Worm (Caenorhabditis elegans) whole organism, L4 larva: Measurements from ENCODE around the gene ZC155.2.

ENCODE experiments used
- D1046.2 ChIP-seq: fragments of 200-800 bp; sonication (Bioruptor generic); IDR thresholded peaks from 2 replicates; pipeline ENCODE4 v1.3.6; 2022; ENCODE audit warnings: missing genetic modification characterization, missing compliant biosample characterization
- F26F4.8 ChIP-seq: fragments of 200-800 bp; sonication (Bioruptor generic); conservative IDR thresholded peaks from 2 replicates; pipeline ENCODE4 v1.3.6; 2022; ENCODE audit warnings: missing genetic modification characterization, missing compliant biosample characterization
- F37D6.2 ChIP-seq: sonication (generic microtip); optimal IDR thresholded peaks from 2 replicates; lab custom pipeline; 2016; ENCODE audit warnings: mild to moderate bottlenecking, missing genetic modification characterization, missing compliant biosample characterization
- F44E2.7 ChIP-seq: fragments of 200-800 bp; sonication (Bioruptor generic); IDR thresholded peaks from 2 replicates; pipeline ENCODE4 v2.1.2; 2022; ENCODE audit warnings: missing genetic modification characterization, missing compliant biosample characterization
- F49E8.2 ChIP-seq: sonication (generic microtip); optimal IDR thresholded peaks from 2 replicates; lab custom pipeline; 2016; ENCODE audit warnings: missing compliant biosample characterization, mild to moderate bottlenecking, missing genetic modification characterization, borderline replicate concordance
- Y5F2A.4 ChIP-seq: fragments of 200-800 bp; sonication (Bioruptor generic); optimal IDR thresholded peaks from 2 replicates; lab custom pipeline; 2018; ENCODE audit warnings: mild to moderate bottlenecking, missing genetic modification characterization, missing compliant biosample characterization
- ZK337.2 ChIP-seq: fragments of 200-800 bp; sonication (Bioruptor generic); IDR thresholded peaks from 2 replicates; pipeline ENCODE4 v1.3.6; 2022; ENCODE audit warnings: missing genetic modification reagents, missing genetic modification characterization, missing compliant biosample characterization
- ZK546.5 ChIP-seq, 2 experiments: sonication (generic microtip); optimal IDR thresholded peaks; 2 replicates each; lab custom pipeline; 2017; ENCODE audit warnings: missing biosample characterization in 2 of 2, missing genetic modification characterization in 2 of 2
- aha-1 ChIP-seq: fragments of 150-350 bp; peaks from one replicate; lab custom pipeline; 2014; ENCODE audit warnings: missing biosample characterization, missing genetic modification characterization
- aly-2 ChIP-seq: sonication (generic microtip); optimal IDR thresholded peaks from 2 replicates; lab custom pipeline; 2018; ENCODE audit warnings: missing biosample characterization, missing genetic modification characterization
- ama-1 ChIP-seq: fragments of 150-350 bp; optimal IDR thresholded peaks from 2 replicates; lab custom pipeline; 2014; ENCODE audit warnings: inconsistent platforms, mixed read lengths
- arid-1 ChIP-seq: fragments of 200-800 bp; sonication (Bioruptor generic); conservative IDR thresholded peaks from 2 replicates; pipeline ENCODE4 v1.3.6; 2022; ENCODE audit warnings: missing genetic modification reagents, missing genetic modification characterization, missing compliant biosample characterization
- ceh-20 ChIP-seq: fragments of 200-800 bp; sonication (Bioruptor generic); IDR thresholded peaks from 2 replicates; pipeline ENCODE4 v1.3.6; 2022; ENCODE audit warnings: missing genetic modification reagents, missing genetic modification characterization, missing compliant biosample characterization
- ceh-28 ChIP-seq: fragments of 150-350 bp; optimal IDR thresholded peaks from 2 replicates; lab custom pipeline; 2014; ENCODE audit warnings: missing biosample characterization, missing genetic modification reagents, missing genetic modification characterization
- ceh-44 ChIP-seq: fragments of 200-800 bp; sonication (Bioruptor generic); IDR thresholded peaks from 2 replicates; pipeline ENCODE4 v1.3.6; 2022; ENCODE audit warnings: missing genetic modification reagents, missing genetic modification characterization, missing compliant biosample characterization
- ceh-62 ChIP-seq: sonication (generic microtip); optimal IDR thresholded peaks from 2 replicates; lab custom pipeline; 2017; ENCODE audit warnings: missing biosample characterization, missing genetic modification characterization
- daf-8 ChIP-seq: fragments of 200-800 bp; sonication (Bioruptor generic); IDR thresholded peaks from 2 replicates; pipeline ENCODE4 v1.3.6; 2022; ENCODE audit warnings: missing genetic modification characterization, missing compliant biosample characterization
- dmd-9 ChIP-seq: fragments of 200-800 bp; sonication (Bioruptor generic); IDR thresholded peaks from 2 replicates; pipeline ENCODE4 v1.3.6; 2022; ENCODE audit warnings: missing genetic modification reagents, missing genetic modification characterization, missing compliant biosample characterization
- dve-1 ChIP-seq: sonication (generic microtip); optimal IDR thresholded peaks from 2 replicates; lab custom pipeline; 2017; ENCODE audit warnings: antibody characterized with exemption, mild to moderate bottlenecking, missing genetic modification characterization, missing compliant biosample characterization; ENCODE audit not compliant: insufficient read depth
- egl-27 ChIP-seq: sonication (generic microtip); optimal IDR thresholded peaks from 3 replicates; lab custom pipeline; 2017; ENCODE audit warnings: missing biosample characterization, missing genetic modification reagents, missing genetic modification characterization
- egl-43 ChIP-seq: fragments of 200-800 bp; sonication (Bioruptor generic); IDR thresholded peaks from 2 replicates; pipeline ENCODE4 v1.3.6; 2022; ENCODE audit warnings: missing genetic modification reagents, missing genetic modification characterization, missing compliant biosample characterization
- fos-1 ChIP-seq: fragments of 150-350 bp; optimal IDR thresholded peaks from 2 replicates; lab custom pipeline; 2014; ENCODE audit warnings: missing biosample characterization, missing genetic modification characterization
- hif-1 ChIP-seq, 2 experiments: sonication (generic microtip); optimal IDR thresholded peaks; 2 replicates each; lab custom pipeline; 2016 to 2017; ENCODE audit warnings: missing compliant biosample characterization in 2 of 2, missing genetic modification characterization in 2 of 2, missing genetic modification reagents in 2 of 2, missing genotype in 2 of 2, mild to moderate bottlenecking in 1 of 2
- hlh-30 ChIP-seq: sonication (generic microtip); optimal IDR thresholded peaks from 2 replicates; lab custom pipeline; 2017; ENCODE audit warnings: antibody characterized with exemption, mild to moderate bottlenecking, missing genetic modification characterization, missing compliant biosample characterization; ENCODE audit not compliant: insufficient read depth
- hmg-1.1 ChIP-seq: fragments of 200-800 bp; sonication (Bioruptor generic); IDR thresholded peaks from 2 replicates; pipeline ENCODE4 v1.3.6; 2022; ENCODE audit warnings: missing genetic modification reagents, missing genetic modification characterization, missing compliant biosample characterization
- jun-1 ChIP-seq: fragments of 150-350 bp; optimal IDR thresholded peaks from 2 replicates; lab custom pipeline; 2014; ENCODE audit warnings: missing biosample characterization, missing genetic modification reagents, missing genetic modification characterization
- lin-1 ChIP-seq: fragments of 200-800 bp; sonication (Bioruptor generic); IDR thresholded peaks from 2 replicates; pipeline ENCODE4 v1.3.6; 2022; ENCODE audit warnings: missing genetic modification reagents, missing genetic modification characterization, missing compliant biosample characterization
- lin-13 ChIP-seq: fragments of 150-350 bp; optimal IDR thresholded peaks from 2 replicates; lab custom pipeline; 2014; ENCODE audit warnings: missing biosample characterization, missing genetic modification reagents, missing genetic modification characterization
- lin-15B ChIP-seq: fragments of 150-350 bp; sonication (generic microtip); optimal IDR thresholded peaks from 3 replicates; lab custom pipeline; 2014; ENCODE audit warnings: missing biosample characterization, missing genetic modification characterization
- madf-9 ChIP-seq: fragments of 200-800 bp; sonication (Bioruptor generic); conservative IDR thresholded peaks from 2 replicates; pipeline ENCODE4 v1.3.6; 2022; ENCODE audit warnings: missing genetic modification reagents, missing genetic modification characterization, missing compliant biosample characterization
- mdt-29 ChIP-seq: fragments of 200-800 bp; sonication (Bioruptor generic); IDR thresholded peaks from 2 replicates; pipeline ENCODE4 v1.3.6; 2022; ENCODE audit warnings: missing genetic modification reagents, missing genetic modification characterization, missing compliant biosample characterization
- mep-1 ChIP-seq: fragments of 150-350 bp; sonication (generic microtip); optimal IDR thresholded peaks from 3 replicates; lab custom pipeline; 2014; ENCODE audit warnings: missing biosample characterization, missing genetic modification characterization
- mes-2 ChIP-seq: sonication (generic microtip); optimal IDR thresholded peaks from 2 replicates; lab custom pipeline; 2016; ENCODE audit warnings: missing genotype, mild to moderate bottlenecking, missing genetic modification characterization, missing compliant biosample characterization; ENCODE audit not compliant: poor library complexity, severe bottlenecking
- mxl-3 ChIP-seq: fragments of 200-800 bp; sonication (Bioruptor generic); optimal IDR thresholded peaks from 2 replicates; lab custom pipeline; 2018; ENCODE audit warnings: mild to moderate bottlenecking, missing genetic modification characterization, missing compliant biosample characterization
- nhr-102 ChIP-seq: sonication (generic microtip); optimal IDR thresholded peaks from 2 replicates; lab custom pipeline; 2016; ENCODE audit warnings: mild to moderate bottlenecking, missing genetic modification characterization, moderate library complexity, missing compliant biosample characterization
- nhr-11 ChIP-seq: fragments of 150-350 bp; optimal IDR thresholded peaks from 2 replicates; lab custom pipeline; 2014; ENCODE audit warnings: missing biosample characterization, missing genetic modification characterization
- nhr-237 ChIP-seq: sonication (generic microtip); optimal IDR thresholded peaks from 2 replicates; lab custom pipeline; 2017; ENCODE audit warnings: missing biosample characterization, missing genetic modification characterization
- nhr-42 ChIP-seq: fragments of 200-800 bp; sonication (Bioruptor generic); IDR thresholded peaks from 2 replicates; pipeline ENCODE4 v1.3.6; 2022; ENCODE audit warnings: missing genetic modification characterization, missing compliant biosample characterization
- nhr-48 ChIP-seq: sonication (generic microtip); optimal IDR thresholded peaks from 2 replicates; lab custom pipeline; 2016; ENCODE audit warnings: mild to moderate bottlenecking, missing genetic modification characterization, missing compliant biosample characterization
- nhr-76 ChIP-seq: fragments of 150-350 bp; optimal IDR thresholded peaks from 2 replicates; lab custom pipeline; 2014; ENCODE audit warnings: missing biosample characterization, missing genetic modification characterization
- pqm-1 ChIP-seq: sonication (generic microtip); optimal IDR thresholded peaks from 2 replicates; lab custom pipeline; 2017; ENCODE audit warnings: missing biosample characterization, missing genetic modification characterization
- rbr-2 ChIP-seq: sonication (generic microtip); optimal IDR thresholded peaks from 2 replicates; lab custom pipeline; 2016; ENCODE audit warnings: missing genotype, missing genetic modification characterization, missing compliant biosample characterization
- snpc-4 ChIP-seq: fragments of 150-350 bp; optimal IDR thresholded peaks from 2 replicates; lab custom pipeline; 2014; ENCODE audit warnings: missing biosample characterization, missing genetic modification characterization
- spr-1 ChIP-seq: sonication (generic microtip); optimal IDR thresholded peaks from 2 replicates; lab custom pipeline; 2016; ENCODE audit warnings: mild to moderate bottlenecking, missing genetic modification characterization, missing compliant biosample characterization
- spr-3 ChIP-seq: fragments of 200-800 bp; sonication (Bioruptor generic); optimal IDR thresholded peaks from 2 replicates; lab custom pipeline; 2018; ENCODE audit warnings: mild to moderate bottlenecking, missing genetic modification characterization, missing compliant biosample characterization
- tag-97 ChIP-seq: fragments of 200-800 bp; sonication (Bioruptor generic); IDR thresholded peaks from 2 replicates; pipeline ENCODE4 v1.3.6; 2022; ENCODE audit warnings: missing genetic modification characterization, missing compliant biosample characterization
- unc-130 ChIP-seq: sonication (generic microtip); optimal IDR thresholded peaks from 2 replicates; lab custom pipeline; 2016; ENCODE audit warnings: missing genetic modification reagents, missing genetic modification characterization, missing compliant biosample characterization
- vab-7 ChIP-seq: fragments of 200-800 bp; sonication (Bioruptor generic); IDR thresholded peaks from 2 replicates; pipeline ENCODE4 v1.3.6; 2022; ENCODE audit warnings: missing genetic modification reagents, missing genetic modification characterization, missing compliant biosample characterization
- zag-1 ChIP-seq: fragments of 150-350 bp; optimal IDR thresholded peaks from 2 replicates; lab custom pipeline; 2014; ENCODE audit warnings: missing biosample characterization, missing genetic modification characterization
- zip-11 ChIP-seq: fragments of 200-800 bp; sonication (Bioruptor generic); IDR thresholded peaks from 2 replicates; pipeline ENCODE4 v1.3.6; 2022; ENCODE audit warnings: missing genetic modification characterization, missing compliant biosample characterization
- zip-2 ChIP-seq: fragments of 150-350 bp; optimal IDR thresholded peaks from 2 replicates; lab custom pipeline; 2014; ENCODE audit warnings: missing biosample characterization, missing genetic modification characterization

ZC155.2 gene

DNA sequence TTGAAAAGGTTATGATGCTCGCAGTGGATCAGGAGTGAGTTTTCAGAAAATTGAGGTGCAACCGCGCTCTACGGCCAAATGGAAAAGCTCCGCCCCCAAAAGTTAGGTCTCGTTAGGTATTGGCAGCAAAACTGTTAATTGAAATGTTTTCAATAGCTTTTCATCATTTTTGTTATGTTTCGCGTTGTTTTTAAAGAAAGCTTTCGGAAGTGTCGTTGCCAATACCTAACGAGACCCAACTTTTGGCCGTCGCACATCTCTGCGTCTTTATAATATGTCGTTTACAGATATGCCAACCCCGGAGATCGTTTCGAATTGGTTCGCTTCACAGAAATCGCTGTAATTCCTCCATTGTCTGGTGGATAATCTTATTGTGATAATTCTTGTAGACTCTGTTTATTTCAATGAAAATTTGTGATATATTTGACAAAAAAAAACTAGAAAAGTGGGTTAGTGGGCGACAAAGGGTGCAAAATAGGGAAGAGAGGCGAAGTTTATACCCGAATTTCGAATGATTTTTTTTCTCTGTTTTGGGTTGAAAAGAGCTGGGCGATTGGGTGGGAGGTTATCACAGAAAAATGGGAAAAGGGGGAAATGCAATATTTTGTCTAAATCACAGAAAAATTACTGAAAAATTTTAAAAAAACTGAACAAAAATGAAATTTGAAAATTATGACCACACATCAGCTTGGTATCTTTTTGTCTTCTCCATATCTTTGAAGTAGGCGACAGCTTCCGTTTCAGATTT is 22.3 kb upstream of the ZC155.2 start (continued):
- TF ChIP-seq dmd-9 (no peak), mep-1 (peak; percentile 35), F44E2.7 (GFP tag; lab: Robert Waterston, UW) (no peak), nhr-76 (tag; lab: Kevin White, UChicago) (no peak), ceh-62 (tag; lab: Kevin White, UChicago) (no peak), pqm-1 (no peak), egl-43 (GFP tag; lab: Robert Waterston, UW) (0 out of 2 replicates have a peak, but pooled peaks have one; percentile 7), mxl-3 (GFP tag; lab: Kevin White, UChicago) (no peak), egl-27 (tag; lab: Kevin White, UChicago) (no peak), unc-130 (no peak), lin-15B (tag; lab: Kevin White, UChicago) (no peak), mdt-29 (GFP tag; lab: Robert Waterston, UW) (no peak; the same call in 1 of the 2 replicates), vab-7 (GFP tag; lab: Robert Waterston, UW) (no peak), ceh-44 (GFP tag; lab: Robert Waterston, UW) (no peak), hif-1 (tag; optimal IDR thresholded peaks at IDR 0.05; lab: Kevin White, UChicago) (no peak), aha-1 (tag; lab: Kevin White, UChicago) (peak; percentile 97), fos-1 (tag; lab: Kevin White, UChicago) (no peak), lin-13 (GFP tag; lab: Kevin White, UChicago) (peak; percentile 54), ama-1 (lab: Kevin White, UChicago) (peak; percentile 55), nhr-48 (peak; percentile 61), ZK337.2 (GFP tag; lab: Robert Waterston, UW) (no peak), mes-2 (tag; lab: Kevin White, UChicago) (no peak), hmg-1.1 (GFP tag; lab: Robert Waterston, UW) (peak; percentile 29; the same call in 1 of the 2 replicates), lin-1 (GFP tag; lab: Robert Waterston, UW) (no peak; the same call in 1 of the 2 replicates), nhr-42 (0 out of 2 replicates have a peak, but pooled peaks have one; percentile 4), dve-1 (tag; lab: Kevin White, UChicago) (peak; percentile 61), jun-1 (tag; lab: Kevin White, UChicago) (no peak), spr-1 (tag; lab: Kevin White, UChicago) (no peak), ZK546.5 (tag; optimal IDR thresholded peaks at IDR 0.05; lab: Kevin White, UChicago) (no peak), nhr-237 (tag; lab: Kevin White, UChicago) (no peak), D1046.2 (GFP tag; lab: Robert Waterston, UW) (no peak), aly-2 (tag; lab: Kevin White, UChicago) (no peak), daf-8 (GFP tag; lab: Robert Waterston, UW) (no peak), hlh-30 (tag; lab: Kevin White, UChicago) (no peak), arid-1 (GFP tag; lab: Robert Waterston, UW) (no peak), madf-9 (peak; percentile 61), nhr-102 (tag; lab: Kevin White, UChicago) (peak; percentile 83), Y5F2A.4 (GFP tag; lab: Kevin White, UChicago) (no peak), tag-97 (no peak), snpc-4 (tag; lab: Kevin White, UChicago) (no peak), F49E8.2 (tag; lab: Kevin White, UChicago) (no peak), rbr-2 (tag; lab: Kevin White, UChicago) (peak; percentile 14), ceh-28 (tag; lab: Kevin White, UChicago) (no peak), zip-2 (no peak), F26F4.8 (no peak), spr-3 (GFP tag; lab: Kevin White, UChicago) (no peak), zag-1 (tag; lab: Kevin White, UChicago) (no peak), F37D6.2 (tag; lab: Kevin White, UChicago) (no peak), nhr-11 (tag; lab: Kevin White, UChicago) (no peak), ceh-20 (GFP tag; lab: Robert Waterston, UW) (no peak; the same call in 1 of the 2 replicates), zip-11 (GFP tag; lab: Robert Waterston, UW) (no peak)
